Worm (Caenorhabditis elegans) whole organism, midembryonic: Measurements from ENCODE around the gene F02C9.1.

Experiments
- T22C8.4 ChIP-seq: fragments of 200-800 bp; sonication (Bioruptor generic); IDR thresholded peaks from 2 replicates; pipeline ENCODE4 v1.3.6; 2022; ENCODE audit warnings: missing genetic modification characterization, missing compliant biosample characterization
- cog-1 ChIP-seq: sonication (generic microtip); optimal IDR thresholded peaks from 2 replicates; lab custom pipeline; 2016; ENCODE audit warnings: missing genetic modification characterization, missing compliant biosample characterization
- flt-1 ChIP-seq: fragments of 200-800 bp; sonication (Bioruptor generic); IDR thresholded peaks from 2 replicates; pipeline ENCODE4 v1.3.6; 2022; ENCODE audit warnings: missing genetic modification characterization, missing compliant biosample characterization
- klf-2 ChIP-seq: fragments of 200-800 bp; sonication (Bioruptor generic); conservative IDR thresholded peaks from 2 replicates; pipeline ENCODE4 v1.3.6; 2022; ENCODE audit warnings: missing genetic modification reagents, missing genetic modification characterization, missing compliant biosample characterization
- med-1 ChIP-seq: sonication (generic microtip); optimal IDR thresholded peaks from 2 replicates; lab custom pipeline; 2017; ENCODE audit warnings: missing genetic modification characterization, mild to moderate bottlenecking, missing compliant biosample characterization, antibody characterized with exemption, missing genetic modification reagents; ENCODE audit not compliant: insufficient read depth
- ref-1 ChIP-seq: fragments of 200-800 bp; sonication (Bioruptor generic); conservative IDR thresholded peaks from 2 replicates; pipeline ENCODE4 v1.3.6; 2022; ENCODE audit warnings: missing genetic modification reagents, missing genetic modification characterization, missing compliant biosample characterization
- tab-1 ChIP-seq: fragments of 200-800 bp; sonication (Bioruptor generic); IDR thresholded peaks from 2 replicates; pipeline ENCODE4 v1.3.6; 2022; ENCODE audit warnings: missing genetic modification characterization, missing compliant biosample characterization
- ztf-23 ChIP-seq: fragments of 200-800 bp; sonication (Bioruptor generic); IDR thresholded peaks from 2 replicates; pipeline ENCODE4 v1.3.6; 2022; ENCODE audit warnings: missing genetic modification reagents, missing genetic modification characterization, missing compliant biosample characterization
- ztf-29 ChIP-seq: fragments of 200-800 bp; sonication (Bioruptor generic); IDR thresholded peaks from 2 replicates; pipeline ENCODE4 v1.3.6; 2022; ENCODE audit warnings: missing genetic modification reagents, missing genetic modification characterization, missing compliant biosample characterization

Gene F02C9.1

ce11 chrV:3113751-3114150, 24.8 kb upstream of the F02C9.1 start, which contains the start of gene Y73C8C.8:
Gene Y73C8C.8, minus strand, starts transcription at chrV:3113851.
- no peak for TF ChIP-seq ref-1 (GFP tag; lab: Robert Waterston, UW)
- no peak for TF ChIP-seq flt-1 (GFP tag; lab: Robert Waterston, UW)
- no peak for TF ChIP-seq med-1 (GFP tag; lab: Kevin White, UChicago)
- TF ChIP-seq tab-1 (GFP tag; lab: Robert Waterston, UW), result no peak
- TF ChIP-seq ztf-29 (GFP tag; lab: Robert Waterston, UW), result no peak
- TF ChIP-seq klf-2 (GFP tag; lab: Robert Waterston, UW), result no peak
- no peak for TF ChIP-seq cog-1 (tag; lab: Kevin White, UChicago)
- TF ChIP-seq T22C8.4 (GFP tag; lab: Robert Waterston, UW), result no peak
- no peak for TF ChIP-seq ztf-23

DNA sequence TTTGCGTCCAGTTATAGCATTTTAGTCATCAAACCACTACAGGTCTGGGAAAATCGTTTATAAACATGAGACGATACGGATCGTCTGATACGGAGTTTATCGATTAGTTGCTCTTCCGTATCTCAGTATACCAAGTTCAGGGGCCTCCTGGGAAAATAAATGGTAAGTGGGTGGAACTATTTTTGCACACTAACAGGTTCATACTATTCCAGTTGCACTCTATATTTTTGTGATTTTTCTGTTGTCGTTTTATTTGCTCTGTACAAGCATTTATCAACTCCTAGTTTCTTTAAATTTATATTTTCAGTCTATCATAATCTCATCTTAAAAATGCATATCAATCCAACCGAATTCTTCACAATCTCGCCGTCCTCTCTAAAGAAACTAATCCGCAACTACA, 23.5 kb upstream of the F02C9.1 start, which contains the start of gene Y73C8C.3:
Gene Y73C8C.3 (plus strand): TSS at position 301 of the 400 bp plus-strand sequence.
- TF ChIP-seq cog-1 (tag; lab: Kevin White, UChicago), result no peak
- no peak for TF ChIP-seq T22C8.4 (GFP tag; lab: Robert Waterston, UW)
- no peak for TF ChIP-seq flt-1 (GFP tag; lab: Robert Waterston, UW)
- TF ChIP-seq tab-1 (GFP tag; lab: Robert Waterston, UW), result no peak
- TF ChIP-seq ztf-29 (GFP tag; lab: Robert Waterston, UW), result no peak
- no peak for TF ChIP-seq ztf-23
- TF ChIP-seq med-1 (GFP tag; lab: Kevin White, UChicago), result no peak
- no peak for TF ChIP-seq klf-2 (GFP tag; lab: Robert Waterston, UW)
- no peak for TF ChIP-seq ref-1 (GFP tag; lab: Robert Waterston, UW)

ce11 chrV:3118167-3118566, 20.3 kb upstream of the F02C9.1 start, which contains the start of gene clec-210:
Gene clec-210, plus strand, starts transcription at chrV:3118377.
- no peak for TF ChIP-seq klf-2 (GFP tag; lab: Robert Waterston, UW)
- TF ChIP-seq T22C8.4 (GFP tag; lab: Robert Waterston, UW), result no peak
- no peak for TF ChIP-seq ztf-23
- no peak for TF ChIP-seq flt-1 (GFP tag; lab: Robert Waterston, UW)
- no peak for TF ChIP-seq cog-1 (tag; lab: Kevin White, UChicago)
- no peak for TF ChIP-seq ref-1 (GFP tag; lab: Robert Waterston, UW)
- TF ChIP-seq med-1 (GFP tag; lab: Kevin White, UChicago), result no peak
- TF ChIP-seq ztf-29 (GFP tag; lab: Robert Waterston, UW), result no peak
- no peak for TF ChIP-seq tab-1 (GFP tag; lab: Robert Waterston, UW)

ce11 chrV:3119185-3119584, 19.3 kb upstream of the F02C9.1 start:
- no peak for TF ChIP-seq ztf-29 (GFP tag; lab: Robert Waterston, UW)
- TF ChIP-seq med-1 (GFP tag; lab: Kevin White, UChicago), result no peak
- TF ChIP-seq ztf-23, result no peak
- TF ChIP-seq klf-2 (GFP tag; lab: Robert Waterston, UW), result no peak
- no peak for TF ChIP-seq ref-1 (GFP tag; lab: Robert Waterston, UW)
- no peak for TF ChIP-seq flt-1 (GFP tag; lab: Robert Waterston, UW)
- TF ChIP-seq cog-1 (tag; lab: Kevin White, UChicago), result no peak
- TF ChIP-seq tab-1 (GFP tag; lab: Robert Waterston, UW), result no peak
- no peak for TF ChIP-seq T22C8.4 (GFP tag; lab: Robert Waterston, UW)

DNA sequence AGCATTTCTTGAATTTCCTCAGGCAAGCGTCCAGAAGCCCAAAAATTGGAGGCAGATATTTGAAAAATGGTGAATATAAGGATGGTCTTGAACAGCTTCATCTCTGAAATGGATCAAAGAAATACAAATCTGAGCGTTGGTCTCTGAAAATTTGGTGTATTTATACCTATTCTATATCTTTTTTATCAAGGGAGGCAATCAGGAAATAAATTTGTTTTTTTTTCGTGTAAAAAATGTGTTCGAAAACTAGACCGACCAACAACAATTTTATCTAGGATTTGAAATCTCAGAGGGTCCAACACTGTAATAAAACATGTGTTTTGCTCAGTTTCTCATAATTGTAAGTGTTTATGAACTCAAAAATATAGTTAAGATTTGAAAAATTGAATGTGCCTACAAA, 16.8 kb upstream of the F02C9.1 start, which contains the start of gene srt-56:
Gene srt-56 (minus strand): TSS at position 101 of the 400 bp plus-strand sequence.
- no peak for TF ChIP-seq ztf-23
- no peak for TF ChIP-seq T22C8.4 (GFP tag; lab: Robert Waterston, UW)
- no peak for TF ChIP-seq flt-1 (GFP tag; lab: Robert Waterston, UW)
- no peak for TF ChIP-seq klf-2 (GFP tag; lab: Robert Waterston, UW)
- no peak for TF ChIP-seq med-1 (GFP tag; lab: Kevin White, UChicago)
- no peak for TF ChIP-seq ref-1 (GFP tag; lab: Robert Waterston, UW)
- no peak for TF ChIP-seq ztf-29 (GFP tag; lab: Robert Waterston, UW)
- no peak for TF ChIP-seq tab-1 (GFP tag; lab: Robert Waterston, UW)
- no peak for TF ChIP-seq cog-1 (tag; lab: Kevin White, UChicago)

DNA sequence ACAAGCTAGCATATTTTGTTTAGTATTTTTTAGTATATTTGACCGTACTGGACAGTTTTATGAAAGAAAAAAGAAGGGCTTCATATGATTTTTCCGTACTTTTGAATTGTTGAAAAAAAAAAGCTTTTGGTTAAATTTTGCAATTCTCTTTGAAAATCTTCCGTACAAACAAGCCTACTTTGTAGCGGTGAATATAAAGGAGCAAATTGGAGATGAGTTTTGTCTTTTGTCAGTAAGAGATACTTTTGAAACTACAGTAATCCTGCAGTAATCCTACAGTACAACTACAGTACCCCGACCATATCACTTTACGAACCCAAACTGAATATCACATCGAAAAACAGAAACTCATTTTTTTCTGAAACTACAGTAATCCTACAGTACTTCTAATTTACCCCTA, 16.1 kb upstream of the F02C9.1 start:
- TF ChIP-seq cog-1 (tag; lab: Kevin White, UChicago) (no peak), ztf-29 (GFP tag; lab: Robert Waterston, UW) (no peak)

DNA sequence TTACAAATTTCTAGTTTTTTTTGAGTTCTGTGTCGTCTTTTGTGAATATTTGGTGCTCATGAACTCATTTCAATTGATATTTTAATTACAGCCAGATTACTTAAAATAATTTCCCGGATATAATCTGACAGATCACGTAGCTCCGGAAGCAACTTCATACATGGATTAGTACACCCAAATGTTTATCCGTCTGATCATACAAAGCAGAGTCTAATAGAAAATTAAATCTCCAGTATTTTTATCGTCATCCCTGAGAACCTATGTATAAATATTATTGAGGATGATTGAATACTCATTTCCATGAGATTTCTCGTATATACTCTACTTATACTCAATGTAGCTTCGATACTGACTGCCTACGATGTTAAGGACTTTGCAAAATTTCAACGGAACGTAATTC, 13.6 kb upstream of the F02C9.1 start, which contains the start of gene Y73C8C.12:
Gene Y73C8C.12 (plus strand): TSS at position 301 of the 400 bp plus-strand sequence.
- TF ChIP-seq ztf-23, result no peak
- no peak for TF ChIP-seq med-1 (GFP tag; lab: Kevin White, UChicago)
- TF ChIP-seq flt-1 (GFP tag; lab: Robert Waterston, UW), result no peak
- no peak for TF ChIP-seq ref-1 (GFP tag; lab: Robert Waterston, UW)
- TF ChIP-seq klf-2 (GFP tag; lab: Robert Waterston, UW), result no peak

- no peak for TF ChIP-seq tab-1 (GFP tag; lab: Robert Waterston, UW)
- no peak for TF ChIP-seq flt-1 (GFP tag; lab: Robert Waterston, UW)
- no peak for TF ChIP-seq T22C8.4 (GFP tag; lab: Robert Waterston, UW)
- TF ChIP-seq klf-2 (GFP tag; lab: Robert Waterston, UW), result no peak
- no peak for TF ChIP-seq ztf-29 (GFP tag; lab: Robert Waterston, UW)
- TF ChIP-seq med-1 (GFP tag; lab: Kevin White, UChicago), result no peak
- no peak for TF ChIP-seq cog-1 (tag; lab: Kevin White, UChicago)
- TF ChIP-seq ztf-23, result no peak
- TF ChIP-seq ref-1 (GFP tag; lab: Robert Waterston, UW), result no peak
Measured at ce11 chrV:3127670-3128069, 10.8 kb upstream of the F02C9.1 start, which contains the start of gene Y73C8C.10. Gene Y73C8C.10, minus strand, starts transcription at chrV:3127770.

- no peak for TF ChIP-seq ztf-23
- no peak for TF ChIP-seq cog-1 (tag; lab: Kevin White, UChicago)
Measured at ce11 chrV:3128803-3129202, 9.7 kb upstream of the F02C9.1 start, which contains the start of gene tat-6. Gene tat-6, plus strand, starts transcription at chrV:3129103.
